Worm (Caenorhabditis elegans): ENCODE measurements around the gene F38A5.2.

The F38A5.2 gene

ce11 chrIV:6585397-6585921 lies at the start of gene F38A5.2, which contains the start of gene dnj-11 (continued):
- TF ChIP-seq snpc-4 (tag; optimal IDR thresholded peaks at IDR 0.05) = peak; percentile 67
- TF ChIP-seq aha-1 (tag; optimal IDR thresholded peaks at IDR 0.05) = peak; percentile 13
- TF ChIP-seq aly-2 (tag; optimal IDR thresholded peaks at IDR 0.05) = peak; percentile 85
- peak; percentile 52; the same call in 1 of the 2 replicates for TF ChIP-seq ceh-88 (GFP tag; IDR thresholded peaks at IDR 0.05)
- TF ChIP-seq fkh-8 (tag; optimal IDR thresholded peaks at IDR 0.05) = peak; percentile 81
- peak; percentile 90 for TF ChIP-seq rnt-1 (tag; optimal IDR thresholded peaks at IDR 0.05)
- peak; percentile 79 to 86 (median 83) for TF ChIP-seq dpl-1 (GFP tag; optimal IDR thresholded peaks at IDR 0.05)
- TF ChIP-seq jun-1 (tag; optimal IDR thresholded peaks at IDR 0.05) = peak; percentile 69
- no peak for TF ChIP-seq unc-30 (tag; optimal IDR thresholded peaks at IDR 0.05)
- no peak for TF ChIP-seq fkh-4 (tag; optimal IDR thresholded peaks at IDR 0.05; ENCODE audit: borderline replicate concordance)
- peak; percentile 88 for TF ChIP-seq isw-1 (GFP tag; IDR thresholded peaks at IDR 0.05)
- TF ChIP-seq lin-14 (GFP tag; optimal IDR thresholded peaks at IDR 0.05) = peak; percentile 89
- no peak for TF ChIP-seq ceh-63 (GFP tag; optimal IDR thresholded peaks at IDR 0.05)
- TF ChIP-seq nhr-20 (tag; optimal IDR thresholded peaks at IDR 0.05) = peak; percentile 87
- TF ChIP-seq snu-23 (GFP tag; optimal IDR thresholded peaks at IDR 0.05) = peak; percentile 91
- TF ChIP-seq hlh-4 (tag; optimal IDR thresholded peaks at IDR 0.05) = no peak
- TF ChIP-seq vab-15 (tag; optimal IDR thresholded peaks at IDR 0.05) = peak; percentile 55
- no peak for TF ChIP-seq ama-1 (optimal IDR thresholded peaks at IDR 0.05)
- no peak for TF ChIP-seq ceh-8 (GFP tag; optimal IDR thresholded peaks at IDR 0.05)
- peak; percentile 86 for TF ChIP-seq tbx-2 (tag; optimal IDR thresholded peaks at IDR 0.05)
- no peak for TF ChIP-seq nhr-11 (tag; optimal IDR thresholded peaks at IDR 0.05)
- no peak for TF ChIP-seq nhr-12 (tag; optimal IDR thresholded peaks at IDR 0.05)
- peak; percentile 86 to 91 for TF ChIP-seq lin-35 (GFP tag; optimal IDR thresholded peaks at IDR 0.05)
- TF ChIP-seq skn-1 (tag; optimal IDR thresholded peaks at IDR 0.05) = peak; percentile 90
- TF ChIP-seq swsn-7 (tag; optimal IDR thresholded peaks at IDR 0.05) = peak; percentile 85
- peak; percentile 74 for TF ChIP-seq grh-1 (GFP tag; IDR thresholded peaks at IDR 0.05)
- TF ChIP-seq alr-1 (tag; optimal IDR thresholded peaks at IDR 0.05; ENCODE audit: borderline replicate concordance) = no peak
- TF ChIP-seq dsc-1 (tag; optimal IDR thresholded peaks at IDR 0.05) = peak; percentile 75
- peak; percentile 88 for TF ChIP-seq mep-1 (tag; optimal IDR thresholded peaks at IDR 0.05)
- no peak for TF ChIP-seq ces-1 (GFP tag; optimal IDR thresholded peaks at IDR 0.05)
- peak in 1 of 2 experiments; percentile 76 for TF ChIP-seq mdl-1 (tag; optimal IDR thresholded peaks at IDR 0.05)
- TF ChIP-seq lsy-2 (tag; optimal IDR thresholded peaks at IDR 0.05) = peak; percentile 87 to 93

ce11 chrIV:6634789-6635188 lies 49.6 kb upstream of the F38A5.2 start, which contains the start of gene metl-13:
Gene metl-13 (plus strand): TSS chrIV:6635089.
- no peak for TF ChIP-seq nhr-84 (tag; optimal IDR thresholded peaks at IDR 0.05)
- no peak for TF ChIP-seq pqm-1 (tag; optimal IDR thresholded peaks at IDR 0.05)
- no peak for TF ChIP-seq mef-2 (tag; optimal IDR thresholded peaks at IDR 0.05)
- no peak for TF ChIP-seq ces-1 (GFP tag; optimal IDR thresholded peaks at IDR 0.05)
- TF ChIP-seq zag-1 (tag; optimal IDR thresholded peaks at IDR 0.05) = no peak
- no peak for TF ChIP-seq pag-3 (tag; optimal IDR thresholded peaks at IDR 0.05; ENCODE audit: borderline replicate concordance, insufficient read depth)
- no peak for TF ChIP-seq pax-3 (tag; optimal IDR thresholded peaks at IDR 0.05)
- TF ChIP-seq ama-1 (optimal IDR thresholded peaks at IDR 0.05) = no peak
- no peak for TF ChIP-seq egl-27 (tag; optimal IDR thresholded peaks at IDR 0.05)
- no peak for TF ChIP-seq unc-98 (GFP tag; IDR thresholded peaks at IDR 0.05)
- TF ChIP-seq skn-1 (tag; optimal IDR thresholded peaks at IDR 0.05) = no peak
- TF ChIP-seq nhr-20 (tag; optimal IDR thresholded peaks at IDR 0.05) = no peak
- TF ChIP-seq hlh-17 (GFP tag; optimal IDR thresholded peaks at IDR 0.05; ENCODE audit: borderline replicate concordance) = no peak
- TF ChIP-seq tbx-2 (tag; optimal IDR thresholded peaks at IDR 0.05) = no peak
- no peak for TF ChIP-seq nhr-71 (tag; optimal IDR thresholded peaks at IDR 0.05)
- no peak for TF ChIP-seq ets-5 (GFP tag; IDR thresholded peaks at IDR 0.05)
- no peak for TF ChIP-seq aha-1 (tag; optimal IDR thresholded peaks at IDR 0.05)
- no peak for TF ChIP-seq mab-9 (GFP tag; IDR thresholded peaks at IDR 0.05)
- no peak for TF ChIP-seq nhr-19 (GFP tag; conservative IDR thresholded peaks at IDR 0.05)

Measured in whole organism, L1 larva.